Worm (Caenorhabditis elegans) whole organism, late embryonic: ENCODE data around the gene inpp-4B.
A peak's percentile ranks its signal among the peaks of the same experiment; 100 is the strongest.
"Not testable (repeated sequence)": the region's sequence is repeated elsewhere in the genome, so short reads cannot be mapped to it uniquely, and the experiment has no call there.

ENCODE experiments used
- F13H6.1 ChIP-seq: sonication (generic microtip); optimal IDR thresholded peaks from 2 replicates; lab custom pipeline; 2016; ENCODE audit warnings: missing genetic modification characterization, missing compliant biosample characterization
- Y22D7AL.16 ChIP-seq: sonication (generic microtip); optimal IDR thresholded peaks from 2 replicates; lab custom pipeline; 2016; ENCODE audit warnings: missing genetic modification characterization, missing compliant biosample characterization
- ama-1 ChIP-seq: fragments of 150-350 bp; optimal IDR thresholded peaks from 2 replicates; lab custom pipeline; 2014
- ceh-14 ChIP-seq: sonication (generic microtip); optimal IDR thresholded peaks from 2 replicates; lab custom pipeline; 2016; ENCODE audit warnings: missing genotype, missing genetic modification characterization, missing compliant biosample characterization
- ceh-18 ChIP-seq: sonication (generic microtip); optimal IDR thresholded peaks from 2 replicates; lab custom pipeline; 2016; ENCODE audit warnings: missing genetic modification characterization, missing compliant biosample characterization
- ceh-19 ChIP-seq: fragments of 200-800 bp; sonication (Bioruptor generic); optimal IDR thresholded peaks from 2 replicates; lab custom pipeline; 2018; ENCODE audit warnings: mild to moderate bottlenecking, missing genetic modification characterization, missing compliant biosample characterization
- ceh-31 ChIP-seq: sonication (generic microtip); optimal IDR thresholded peaks from 2 replicates; lab custom pipeline; 2016; ENCODE audit warnings: missing genetic modification characterization, missing compliant biosample characterization
- ceh-48 ChIP-seq: sonication (generic microtip); optimal IDR thresholded peaks from 2 replicates; lab custom pipeline; 2016; ENCODE audit warnings: missing genetic modification characterization, inconsistent platforms, missing compliant biosample characterization
- ceh-9 ChIP-seq: sonication (generic microtip); optimal IDR thresholded peaks from 2 replicates; lab custom pipeline; 2016; ENCODE audit warnings: mild to moderate bottlenecking, missing genetic modification characterization, inconsistent platforms, missing compliant biosample characterization
- dmd-4 ChIP-seq: sonication (generic microtip); optimal IDR thresholded peaks from 2 replicates; lab custom pipeline; 2016; ENCODE audit warnings: borderline replicate concordance, missing genetic modification characterization, missing compliant biosample characterization
- dve-1 ChIP-seq: sonication (generic microtip); optimal IDR thresholded peaks from 2 replicates; lab custom pipeline; 2017; ENCODE audit warnings: antibody characterized with exemption, mild to moderate bottlenecking, missing genetic modification characterization, missing compliant biosample characterization
- elt-2 ChIP-seq: sonication (generic microtip); optimal IDR thresholded peaks from 2 replicates; lab custom pipeline; 2016; ENCODE audit warnings: missing genetic modification reagents, missing genetic modification characterization, missing compliant biosample characterization
- ets-4 ChIP-seq: sonication (generic microtip); optimal IDR thresholded peaks from 2 replicates; lab custom pipeline; 2016; ENCODE audit warnings: missing genetic modification characterization, missing compliant biosample characterization
- fax-1 ChIP-seq: sonication (generic microtip); optimal IDR thresholded peaks from 2 replicates; lab custom pipeline; 2016; ENCODE audit warnings: missing genotype, missing genetic modification characterization, missing compliant biosample characterization
- fkh-10 ChIP-seq: fragments of 150-350 bp; optimal IDR thresholded peaks from 2 replicates; lab custom pipeline; 2014; ENCODE audit warnings: missing biosample characterization, missing genetic modification reagents, missing genetic modification characterization
- fkh-6 ChIP-seq: sonication (generic microtip); optimal IDR thresholded peaks from 2 replicates; lab custom pipeline; 2016; ENCODE audit warnings: missing genetic modification characterization, missing compliant biosample characterization
- hlh-30 ChIP-seq: sonication (generic microtip); optimal IDR thresholded peaks from 2 replicates; lab custom pipeline; 2017; ENCODE audit warnings: antibody characterized with exemption, missing genetic modification characterization, missing compliant biosample characterization; ENCODE audit not compliant: insufficient read depth
- lim-6 ChIP-seq: sonication (generic microtip); optimal IDR thresholded peaks from 2 replicates; lab custom pipeline; 2016; ENCODE audit warnings: missing genetic modification characterization, missing compliant biosample characterization
- nfya-1 ChIP-seq: sonication (generic microtip); optimal IDR thresholded peaks from 2 replicates; lab custom pipeline; 2017; ENCODE audit warnings: missing genetic modification characterization, mild to moderate bottlenecking, missing compliant biosample characterization, antibody characterized with exemption, moderate library complexity
- npax-4 ChIP-seq: sonication (generic microtip); optimal IDR thresholded peaks from 2 replicates; lab custom pipeline; 2016; ENCODE audit warnings: missing genetic modification characterization, missing compliant biosample characterization
- odd-2 ChIP-seq: sonication (generic microtip); optimal IDR thresholded peaks from 2 replicates; lab custom pipeline; 2017; ENCODE audit warnings: antibody characterized with exemption, mild to moderate bottlenecking, missing genetic modification characterization, missing compliant biosample characterization
- pqm-1 ChIP-seq: sonication (generic microtip); optimal IDR thresholded peaks from 2 replicates; lab custom pipeline; 2016; ENCODE audit warnings: missing genetic modification characterization, missing compliant biosample characterization
- rnt-1 ChIP-seq: sonication (generic microtip); optimal IDR thresholded peaks from 2 replicates; lab custom pipeline; 2016; ENCODE audit warnings: missing genetic modification characterization, missing compliant biosample characterization
- sox-2 ChIP-seq: fragments of 200-800 bp; sonication (Bioruptor generic); IDR thresholded peaks from 2 replicates; pipeline ENCODE4 v1.3.6; 2022; ENCODE audit warnings: missing genetic modification reagents, missing genetic modification characterization, missing compliant biosample characterization
- sox-4 ChIP-seq: sonication (generic microtip); optimal IDR thresholded peaks from 2 replicates; lab custom pipeline; 2017; ENCODE audit warnings: mild to moderate bottlenecking, missing genetic modification characterization, inconsistent platforms, missing compliant biosample characterization
- syd-9 ChIP-seq: sonication (generic microtip); optimal IDR thresholded peaks from 2 replicates; lab custom pipeline; 2016; ENCODE audit warnings: mild to moderate bottlenecking, missing genetic modification characterization, moderate library complexity, missing compliant biosample characterization
- tbx-2 ChIP-seq: sonication (generic microtip); optimal IDR thresholded peaks from 2 replicates; lab custom pipeline; 2016; ENCODE audit warnings: missing genetic modification characterization, missing compliant biosample characterization
- unc-42 ChIP-seq: sonication (generic microtip); optimal IDR thresholded peaks from 2 replicates; lab custom pipeline; 2016; ENCODE audit warnings: missing genotype, missing genetic modification characterization, missing compliant biosample characterization
- unc-55 ChIP-seq: sonication (generic microtip); optimal IDR thresholded peaks from 2 replicates; lab custom pipeline; 2017; ENCODE audit warnings: missing biosample characterization, missing genetic modification reagents, missing genetic modification characterization
- unc-86 ChIP-seq: sonication (generic microtip); optimal IDR thresholded peaks from 2 replicates; lab custom pipeline; 2016; ENCODE audit warnings: missing genetic modification characterization, missing compliant biosample characterization

The inpp-4B gene

DNA sequence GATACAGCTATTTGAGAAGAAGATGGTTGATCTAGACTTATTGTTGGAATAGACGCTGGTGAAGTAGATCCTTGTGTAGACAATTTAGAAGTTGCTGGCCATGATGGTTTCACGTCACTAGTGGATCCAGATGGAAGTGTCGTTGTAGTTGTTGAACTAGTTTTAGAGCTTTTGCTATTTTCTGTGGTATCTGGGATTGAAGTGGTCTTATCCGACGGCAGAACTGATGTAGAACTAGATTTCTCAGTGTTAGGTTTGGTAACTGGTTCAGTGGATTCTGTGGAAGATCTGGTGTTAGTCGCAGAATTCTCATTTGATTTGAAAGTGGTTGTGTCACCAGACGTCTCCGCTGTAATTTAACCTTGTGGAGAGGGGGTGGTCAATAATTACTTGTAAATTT, 35.0 kb downstream of the inpp-4B start:
- TF ChIP-seq fax-1 (no peak), pqm-1 (no peak), sox-2 (no peak), npax-4 (tag; lab: Kevin White, UChicago) (no peak)

DNA sequence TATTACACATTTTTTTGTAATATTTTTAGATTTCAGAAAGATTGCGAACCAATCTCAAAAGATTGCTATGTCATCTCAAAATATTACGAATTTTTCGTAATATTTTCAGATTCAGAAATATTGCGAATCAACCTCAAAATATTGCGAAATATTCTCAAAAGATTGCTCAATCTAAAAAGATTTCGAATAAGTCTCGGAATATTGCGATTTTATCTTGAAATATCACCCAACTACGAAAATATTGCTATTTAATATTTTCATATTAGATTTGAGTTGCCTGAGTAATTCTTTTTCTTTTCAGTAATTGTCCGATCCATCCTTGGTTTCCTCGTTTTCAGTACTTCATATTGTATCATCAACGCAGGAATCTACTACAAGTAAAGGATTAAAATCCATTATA, 44.8 kb downstream of the inpp-4B start, which contains the start of gene Y70G10A.4:
Y70G10A.4 (plus strand) TSS at position 301 of the 400 bp plus-strand sequence.
- TF ChIP-seq odd-2, dmd-4, unc-86 (tag; lab: Kevin White, UChicago): not testable (repeated sequence)
- TF ChIP-seq, all 69 proteins: peak for 0; not testable (repeated sequence) for 69

DNA sequence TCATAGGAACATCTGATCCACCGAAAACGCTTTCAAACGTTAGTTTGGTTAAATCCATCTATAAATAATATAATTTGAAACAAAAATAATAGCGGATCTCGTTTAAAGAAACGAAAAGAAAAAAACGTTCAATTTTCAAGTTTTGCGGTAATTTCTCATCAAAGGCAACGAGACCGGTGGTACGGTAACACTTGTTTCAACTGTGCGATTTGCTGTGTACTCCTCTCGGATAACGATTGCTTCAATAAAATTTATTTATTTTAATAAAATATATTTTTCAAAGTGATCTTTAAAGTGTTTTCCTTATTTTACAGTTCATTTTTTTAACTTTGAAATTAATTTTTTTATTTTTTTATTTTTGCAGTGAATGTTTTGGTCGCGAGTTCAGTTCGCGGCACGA, 48.1 kb downstream of the inpp-4B start, which contains the start of the genes rde-4 and cox-14:
rde-4 (minus strand) TSS at position 60 of the 400 bp plus-strand sequence.
cox-14 (plus strand) TSS at position 356 of the 400 bp plus-strand sequence.
- TF ChIP-seq unc-42 (tag; lab: Kevin White, UChicago) (peak; percentile 37), ceh-31 (peak; percentile 31), sox-2 (no peak), ceh-48 (tag; lab: Kevin White, UChicago) (no peak), nfya-1 (tag; lab: Kevin White, UChicago) (peak; percentile 77), sox-4 (tag; lab: Kevin White, UChicago) (no peak), elt-2 (tag; lab: Kevin White, UChicago) (peak; percentile 5)

DNA sequence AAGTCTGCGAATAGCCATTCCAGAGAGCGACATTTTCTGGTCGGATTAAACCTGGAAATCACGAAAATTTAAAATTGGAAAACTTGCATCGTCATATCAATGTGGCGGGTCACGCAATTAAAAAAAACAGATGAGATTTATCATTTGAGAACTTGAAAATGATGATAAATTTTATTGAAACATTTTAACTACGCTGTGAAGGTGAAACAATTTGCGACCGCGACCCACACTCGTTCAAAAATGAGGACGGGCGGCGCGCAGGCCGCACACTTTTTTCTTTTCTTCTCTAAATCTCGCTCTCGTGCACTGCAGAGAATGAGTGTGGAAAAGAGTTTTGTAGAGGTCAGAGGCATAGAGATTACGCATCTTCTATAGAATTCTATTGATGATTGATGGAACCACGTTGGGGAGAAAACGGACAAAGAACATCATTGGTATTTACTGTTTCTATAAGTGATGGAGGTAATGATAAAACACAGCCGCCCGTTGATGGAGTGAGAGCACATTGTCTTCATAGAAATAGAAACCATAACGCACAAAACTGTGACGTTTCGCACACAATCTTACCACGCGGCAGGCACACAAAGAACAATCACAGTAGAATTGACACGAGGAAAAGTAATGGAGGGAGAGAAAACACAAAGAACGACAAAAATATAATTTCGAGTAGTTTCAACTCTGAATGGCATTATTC, 49.9 kb downstream of the inpp-4B start, which contains the start of gene cts-1:
cts-1 (minus strand) TSS at position 51 of the 694 bp plus-strand sequence.
- TF ChIP-seq fkh-10 (no peak), nfya-1 (tag; lab: Kevin White, UChicago) (peak; percentile 60), tbx-2 (tag; lab: Kevin White, UChicago) (peak; percentile 74), rnt-1 (tag; lab: Kevin White, UChicago) (peak; percentile 56), ceh-18 (peak; percentile 72), lim-6 (no peak), pqm-1 (peak; percentile 50), ceh-14 (tag; lab: Kevin White, UChicago) (no peak), F13H6.1 (tag; lab: Kevin White, UChicago) (peak; percentile 21), dve-1 (tag; lab: Kevin White, UChicago) (peak; percentile 48), unc-55 (peak; percentile 10), hlh-30 (peak; percentile 3), elt-2 (tag; lab: Kevin White, UChicago) (peak; percentile 49)

DNA sequence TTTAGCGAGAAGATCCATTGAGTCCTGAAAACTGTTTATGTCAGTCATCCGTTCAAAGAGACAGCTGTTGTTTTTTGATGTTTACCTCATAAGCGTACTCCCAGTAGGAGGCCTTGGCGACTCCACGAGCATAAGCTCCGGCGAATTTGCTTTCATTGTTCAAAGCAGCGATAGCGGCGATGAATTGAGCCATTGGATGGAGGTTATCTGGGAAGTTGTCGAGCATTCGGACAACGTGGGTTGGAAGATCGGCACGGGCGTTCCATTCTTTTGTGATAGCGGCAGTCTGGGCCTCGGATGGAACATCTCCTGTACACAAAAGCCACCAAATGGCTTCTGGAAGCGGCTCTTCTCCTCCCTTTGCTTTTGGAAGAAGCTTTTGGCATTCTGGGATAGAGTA, 50.8 kb downstream of the inpp-4B start:
- TF ChIP-seq ceh-18 (no peak), ceh-19 (no peak), ceh-9 (tag; lab: Kevin White, UChicago) (no peak), unc-55 (no peak), elt-2 (tag; lab: Kevin White, UChicago) (no peak), fkh-6 (tag; lab: Kevin White, UChicago) (no peak), ets-4 (tag; lab: Kevin White, UChicago) (no peak), Y22D7AL.16 (tag; lab: Kevin White, UChicago) (no peak), syd-9 (tag; lab: Kevin White, UChicago) (no peak)
- TF ChIP-seq, all 69 proteins: peak for 0

DNA sequence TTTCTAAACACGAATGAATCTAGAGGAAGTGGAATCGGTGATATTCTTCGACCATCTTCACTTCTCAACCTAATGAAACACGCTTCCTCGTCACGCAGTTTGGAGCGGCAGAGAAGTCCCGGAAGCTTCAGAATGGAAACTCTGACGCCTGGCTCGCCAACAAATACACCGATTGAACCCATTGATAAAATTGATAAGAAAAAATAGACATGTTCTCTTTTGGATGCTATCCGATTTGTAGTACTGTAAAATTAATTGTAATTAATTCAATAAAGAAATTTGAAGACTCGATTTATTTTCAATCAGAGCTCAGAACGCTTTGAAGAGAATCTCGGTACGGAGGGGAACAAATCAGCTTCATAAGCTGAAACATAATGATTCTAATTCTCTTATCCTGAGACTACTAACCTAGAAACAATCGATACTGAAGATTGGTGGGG, 52.1 kb downstream of the inpp-4B start:
- no peak for TF ChIP-seq unc-55
- peak; percentile 2 for TF ChIP-seq ama-1 (lab: Kevin White, UChicago)
